Worm (Caenorhabditis elegans) whole organism, L1 larva: ENCODE data around the gene nas-8.
A peak's percentile ranks its signal among the peaks of the same experiment; 100 is the strongest.

Experiments used
- C04F5.9 ChIP-seq: sonication (generic microtip); optimal IDR thresholded peaks from 2 replicates; lab custom pipeline; 2016; ENCODE audit warnings: missing genetic modification characterization, missing compliant biosample characterization
- C16A3.4 ChIP-seq: fragments of 150-350 bp; optimal IDR thresholded peaks from 2 replicates; lab custom pipeline; 2014; ENCODE audit warnings: missing biosample characterization, missing genetic modification characterization
- F16B12.6 ChIP-seq: fragments of 150-350 bp; optimal IDR thresholded peaks from 2 replicates; lab custom pipeline; 2014; ENCODE audit warnings: missing biosample characterization, missing genetic modification characterization
- Y116A8C.19 ChIP-seq: sonication (generic microtip); optimal IDR thresholded peaks from 2 replicates; lab custom pipeline; 2016; ENCODE audit warnings: missing compliant biosample characterization, missing genetic modification characterization, borderline replicate concordance
- alr-1 ChIP-seq: fragments of 200-800 bp; sonication (Bioruptor generic); optimal IDR thresholded peaks from 2 replicates; lab custom pipeline; 2018; ENCODE audit warnings: borderline replicate concordance, mild to moderate bottlenecking, missing genetic modification characterization, missing compliant biosample characterization
- aly-2 ChIP-seq: fragments of 150-350 bp; optimal IDR thresholded peaks from 2 replicates; lab custom pipeline; 2014; ENCODE audit warnings: missing biosample characterization, missing genetic modification characterization
- ama-1 ChIP-seq: fragments of 150-350 bp; optimal IDR thresholded peaks from 2 replicates; lab custom pipeline; 2014
- blmp-1 ChIP-seq: fragments of 150-350 bp; optimal IDR thresholded peaks from 2 replicates; lab custom pipeline; 2014; ENCODE audit warnings: missing biosample characterization, missing genetic modification characterization
- ceh-82 ChIP-seq, 3 experiments: fragments of 150-350 bp in 1 of 3; sonication (generic microtip) in 2 of 3; optimal IDR thresholded peaks; 2 replicates each; lab custom pipeline; 2014 to 2017; ENCODE audit warnings: missing biosample characterization in 3 of 3, missing genetic modification characterization in 3 of 3
- dsc-1 ChIP-seq: sonication (generic microtip); optimal IDR thresholded peaks from 2 replicates; lab custom pipeline; 2016; ENCODE audit warnings: mild to moderate bottlenecking, missing genetic modification characterization, missing compliant biosample characterization
- efl-1 ChIP-seq, 4 experiments: fragments of 150-350 bp; optimal IDR thresholded peaks in 3 of 4; peaks in 1 of 4; 1 replicate in 1 of 4; 2 replicates in 3 of 4; lab custom pipeline; 2014; ENCODE audit warnings: missing biosample characterization in 2 of 4, missing genetic modification characterization in 2 of 4, missing genetic modification reagents in 2 of 4
- egl-13 ChIP-seq: sonication (generic microtip); optimal IDR thresholded peaks from 2 replicates; lab custom pipeline; 2016; ENCODE audit warnings: missing genotype, missing genetic modification reagents, missing genetic modification characterization, missing compliant biosample characterization
- egl-27 ChIP-seq, 2 experiments: fragments of 150-350 bp in 1 of 2; sonication (generic microtip); optimal IDR thresholded peaks; 3 replicates each; lab custom pipeline; 2017 to 2018; ENCODE audit warnings: missing biosample characterization in 2 of 2, missing genetic modification characterization in 2 of 2, missing genetic modification reagents in 2 of 2
- elt-2 ChIP-seq: sonication (generic microtip); optimal IDR thresholded peaks from 2 replicates; lab custom pipeline; 2016; ENCODE audit warnings: missing genetic modification characterization, mild to moderate bottlenecking, inconsistent platforms, missing compliant biosample characterization, missing genetic modification reagents
- elt-3 ChIP-seq, 6 experiments: fragments of 150-350 bp in 1 of 6; sonication (generic microtip); optimal IDR thresholded peaks; 2 replicates each; lab custom pipeline; 2017 to 2018; ENCODE audit warnings: missing biosample characterization in 6 of 6, missing genetic modification characterization in 6 of 6, inconsistent platforms in 1 of 6
- ets-5 ChIP-seq: fragments of 200-800 bp; sonication (Bioruptor generic); IDR thresholded peaks from 2 replicates; pipeline ENCODE4 v1.3.6; 2022; ENCODE audit warnings: missing genetic modification characterization, missing compliant biosample characterization
- fkh-4 ChIP-seq: sonication (generic microtip); optimal IDR thresholded peaks from 2 replicates; lab custom pipeline; 2016; ENCODE audit warnings: missing compliant biosample characterization, missing genetic modification characterization, borderline replicate concordance
- fos-1 ChIP-seq: fragments of 150-350 bp; optimal IDR thresholded peaks from 2 replicates; lab custom pipeline; 2014; ENCODE audit warnings: missing biosample characterization, missing genetic modification characterization
- grh-1 ChIP-seq: fragments of 200-800 bp; sonication (Bioruptor generic); IDR thresholded peaks from 2 replicates; pipeline ENCODE4 v1.3.6; 2022; ENCODE audit warnings: missing genetic modification reagents, missing genetic modification characterization, missing compliant biosample characterization
- hlh-4 ChIP-seq: sonication (generic microtip); optimal IDR thresholded peaks from 2 replicates; lab custom pipeline; 2016; ENCODE audit warnings: mild to moderate bottlenecking, missing genetic modification characterization, missing compliant biosample characterization
- hpl-2 ChIP-seq: fragments of 150-350 bp; optimal IDR thresholded peaks from 2 replicates; lab custom pipeline; 2014; ENCODE audit warnings: missing biosample characterization, missing genetic modification reagents, missing genetic modification characterization
- irx-1 ChIP-seq: sonication (generic microtip); optimal IDR thresholded peaks from 2 replicates; lab custom pipeline; 2016; ENCODE audit warnings: missing genetic modification characterization, missing compliant biosample characterization
- jun-1 ChIP-seq: fragments of 150-350 bp; optimal IDR thresholded peaks from 2 replicates; lab custom pipeline; 2014; ENCODE audit warnings: missing biosample characterization, missing genetic modification reagents, missing genetic modification characterization
- lin-15B ChIP-seq: fragments of 150-350 bp; sonication (generic microtip); optimal IDR thresholded peaks from 3 replicates; lab custom pipeline; 2014; ENCODE audit warnings: missing biosample characterization, missing genetic modification characterization
- lin-35 ChIP-seq, 2 experiments: fragments of 150-350 bp; optimal IDR thresholded peaks; 2 replicates each; lab custom pipeline; 2014; ENCODE audit warnings: missing biosample characterization in 2 of 2, missing genetic modification characterization in 2 of 2, missing genetic modification reagents in 2 of 2
- lin-39 ChIP-seq: fragments of 150-350 bp; optimal IDR thresholded peaks from 2 replicates; lab custom pipeline; 2014; ENCODE audit warnings: missing biosample characterization, missing genetic modification reagents, missing genetic modification characterization
- lir-3 ChIP-seq: sonication (generic microtip); optimal IDR thresholded peaks from 2 replicates; lab custom pipeline; 2016; ENCODE audit warnings: mild to moderate bottlenecking, missing genetic modification characterization, moderate library complexity, missing compliant biosample characterization; ENCODE audit not compliant: poor library complexity
- lsy-2 ChIP-seq, 2 experiments: fragments of 150-350 bp; optimal IDR thresholded peaks; 2 replicates each; lab custom pipeline; 2014; ENCODE audit warnings: missing biosample characterization in 2 of 2, missing genetic modification characterization in 2 of 2
- mdl-1 ChIP-seq, 2 experiments: fragments of 150-350 bp; optimal IDR thresholded peaks; 2 replicates each; lab custom pipeline; 2014 to 2017; ENCODE audit warnings: missing biosample characterization in 2 of 2, missing genetic modification characterization in 2 of 2, inconsistent platforms in 1 of 2
- mef-2 ChIP-seq: fragments of 150-350 bp; optimal IDR thresholded peaks from 2 replicates; lab custom pipeline; 2014; ENCODE audit warnings: missing biosample characterization, missing genetic modification characterization
- mep-1 ChIP-seq: fragments of 150-350 bp; optimal IDR thresholded peaks from 2 replicates; lab custom pipeline; 2014; ENCODE audit warnings: missing biosample characterization, missing genetic modification characterization
- nhr-11 ChIP-seq: fragments of 150-350 bp; optimal IDR thresholded peaks from 2 replicates; lab custom pipeline; 2014; ENCODE audit warnings: missing biosample characterization, missing genetic modification characterization
- nhr-19 ChIP-seq: fragments of 200-800 bp; sonication (Bioruptor generic); conservative IDR thresholded peaks from 2 replicates; pipeline ENCODE4 v1.3.6; 2022; ENCODE audit warnings: missing genetic modification characterization, missing compliant biosample characterization
- nhr-20 ChIP-seq: sonication (generic microtip); optimal IDR thresholded peaks from 2 replicates; lab custom pipeline; 2016; ENCODE audit warnings: mild to moderate bottlenecking, missing genetic modification characterization, missing compliant biosample characterization
- nhr-237 ChIP-seq: fragments of 150-350 bp; optimal IDR thresholded peaks from 2 replicates; lab custom pipeline; 2014; ENCODE audit warnings: missing biosample characterization, missing genetic modification characterization
- nhr-28 ChIP-seq: fragments of 150-350 bp; optimal IDR thresholded peaks from 2 replicates; lab custom pipeline; 2014; ENCODE audit warnings: missing biosample characterization, missing genetic modification characterization
- nhr-47 ChIP-seq: sonication (generic microtip); optimal IDR thresholded peaks from 2 replicates; lab custom pipeline; 2016; ENCODE audit warnings: mild to moderate bottlenecking, missing genetic modification characterization, moderate library complexity, missing compliant biosample characterization
- nhr-71 ChIP-seq: sonication (generic microtip); optimal IDR thresholded peaks from 2 replicates; lab custom pipeline; 2016; ENCODE audit warnings: mild to moderate bottlenecking, missing genetic modification characterization, moderate library complexity, missing compliant biosample characterization
- nhr-77 ChIP-seq: fragments of 150-350 bp; optimal IDR thresholded peaks from 2 replicates; lab custom pipeline; 2014; ENCODE audit warnings: missing biosample characterization, missing genetic modification characterization
- nhr-84 ChIP-seq: sonication (generic microtip); optimal IDR thresholded peaks from 2 replicates; lab custom pipeline; 2017; ENCODE audit warnings: missing biosample characterization, missing genetic modification characterization
- nhr-85 ChIP-seq: sonication (generic microtip); peaks from one replicate; lab custom pipeline; 2016; ENCODE audit warnings: missing genetic modification characterization, inconsistent platforms, missing compliant biosample characterization
- pax-3 ChIP-seq: fragments of 200-800 bp; sonication (Bioruptor generic); optimal IDR thresholded peaks from 2 replicates; lab custom pipeline; 2018; ENCODE audit warnings: mild to moderate bottlenecking, missing genetic modification characterization, moderate library complexity, missing compliant biosample characterization
- pqm-1 ChIP-seq: sonication (generic microtip); optimal IDR thresholded peaks from 3 replicates; lab custom pipeline; 2017; ENCODE audit warnings: missing biosample characterization, missing genetic modification characterization
- rnt-1 ChIP-seq: sonication (generic microtip); optimal IDR thresholded peaks from 2 replicates; lab custom pipeline; 2016; ENCODE audit warnings: mild to moderate bottlenecking, missing genetic modification characterization, moderate library complexity, missing compliant biosample characterization
- snu-23 ChIP-seq: sonication (generic microtip); optimal IDR thresholded peaks from 2 replicates; lab custom pipeline; 2016; ENCODE audit warnings: missing genetic modification characterization, missing compliant biosample characterization
- sox-4 ChIP-seq: sonication (generic microtip); optimal IDR thresholded peaks from 2 replicates; lab custom pipeline; 2016; ENCODE audit warnings: missing genetic modification characterization, missing compliant biosample characterization
- swsn-7 ChIP-seq: sonication (generic microtip); optimal IDR thresholded peaks from 2 replicates; lab custom pipeline; 2016; ENCODE audit warnings: missing genetic modification characterization, missing compliant biosample characterization
- tbx-2 ChIP-seq: sonication (generic microtip); optimal IDR thresholded peaks from 2 replicates; lab custom pipeline; 2016; ENCODE audit warnings: missing genetic modification characterization, missing compliant biosample characterization
- unc-130 ChIP-seq: fragments of 150-350 bp; optimal IDR thresholded peaks from 2 replicates; lab custom pipeline; 2017; ENCODE audit warnings: missing biosample characterization, missing genetic modification characterization, inconsistent platforms
- unc-30 ChIP-seq: sonication (generic microtip); optimal IDR thresholded peaks from 2 replicates; lab custom pipeline; 2017; ENCODE audit warnings: missing biosample characterization, missing genetic modification characterization
- unc-98 ChIP-seq: fragments of 200-800 bp; sonication (Bioruptor generic); IDR thresholded peaks from 2 replicates; pipeline ENCODE4 v1.3.6; 2022; ENCODE audit warnings: missing genetic modification characterization, missing compliant biosample characterization
- vab-15 ChIP-seq: sonication (generic microtip); optimal IDR thresholded peaks from 2 replicates; lab custom pipeline; 2017; ENCODE audit warnings: missing genotype, mild to moderate bottlenecking, missing genetic modification characterization, missing compliant biosample characterization

The nas-8 gene

ce11 chrIV:7167983-7168760 lies 53.5 kb downstream of the nas-8 start, which contains the start of gene skr-16 (continued):
- no peak for TF ChIP-seq pqm-1 (tag; lab: Kevin White, UChicago)
- TF ChIP-seq egl-27 (tag; optimal IDR thresholded peaks at IDR 0.05; lab: Kevin White, UChicago), result no peak
- TF ChIP-seq elt-2 (tag; lab: Kevin White, UChicago), result no peak
- no peak for TF ChIP-seq snu-23 (GFP tag; lab: Kevin White, UChicago)
- no peak for TF ChIP-seq unc-98 (GFP tag; lab: Robert Waterston, UW)
- peak in 1 of 2 experiments; percentile 20 for TF ChIP-seq lsy-2 (tag; optimal IDR thresholded peaks at IDR 0.05; lab: Kevin White, UChicago)
- no peak for TF ChIP-seq blmp-1
- no peak for TF ChIP-seq nhr-11
- no peak for TF ChIP-seq elt-3 (tag; optimal IDR thresholded peaks at IDR 0.05; lab: Kevin White, UChicago)
- TF ChIP-seq dsc-1, result peak; percentile 32
- no peak for TF ChIP-seq nhr-28 (tag; lab: Kevin White, UChicago)
- TF ChIP-seq hpl-2, result no peak
- TF ChIP-seq nhr-84 (tag; lab: Kevin White, UChicago), result no peak
- TF ChIP-seq alr-1 (tag; lab: Kevin White, UChicago), result no peak
- no peak for TF ChIP-seq jun-1 (tag; lab: Kevin White, UChicago)
- TF ChIP-seq Y116A8C.19 (tag; lab: Kevin White, UChicago), result no peak
- no peak for TF ChIP-seq swsn-7 (tag; lab: Kevin White, UChicago)
- TF ChIP-seq nhr-19 (GFP tag; lab: Robert Waterston, UW), result no peak
- peak; percentile 1 for TF ChIP-seq rnt-1
- TF ChIP-seq F16B12.6 (tag; lab: Kevin White, UChicago), result peak; percentile 82
- peak; percentile 79 for TF ChIP-seq mep-1
- TF ChIP-seq C16A3.4, result no peak
- TF ChIP-seq lin-35 (GFP tag; optimal IDR thresholded peaks at IDR 0.05; lab: Kevin White, UChicago), result peak; percentile 22 to 64
- TF ChIP-seq nhr-237 (tag; lab: Kevin White, UChicago), result no peak
- TF ChIP-seq lin-15B, result no peak
- no peak for TF ChIP-seq ama-1 (lab: Kevin White, UChicago)
- TF ChIP-seq vab-15 (tag; lab: Kevin White, UChicago), result no peak
- TF ChIP-seq ets-5 (GFP tag; lab: Robert Waterston, UW), result no peak
- TF ChIP-seq nhr-47, result peak; percentile 5
- peak in 1 of 2 experiments; percentile 47 for TF ChIP-seq mdl-1 (tag; optimal IDR thresholded peaks at IDR 0.05; lab: Kevin White, UChicago)
- no peak for TF ChIP-seq sox-4
- TF ChIP-seq fkh-4, result no peak
- no peak for TF ChIP-seq mef-2 (tag; lab: Kevin White, UChicago)
- no peak for TF ChIP-seq nhr-71 (tag; lab: Kevin White, UChicago)
- TF ChIP-seq hlh-4, result no peak
- TF ChIP-seq nhr-77 (tag; lab: Kevin White, UChicago), result no peak
- TF ChIP-seq unc-30 (tag; lab: Kevin White, UChicago), result no peak
- no peak for TF ChIP-seq tbx-2 (tag; lab: Kevin White, UChicago)
- no peak for TF ChIP-seq egl-13 (tag; lab: Kevin White, UChicago)
- TF ChIP-seq lir-3 (tag; lab: Kevin White, UChicago), result no peak
- TF ChIP-seq C04F5.9, result no peak
- peak; percentile 7 to 50 for TF ChIP-seq efl-1 (optimal IDR thresholded peaks at IDR 0.05; lab: Kevin White, UChicago)
- TF ChIP-seq efl-1 (GFP tag; optimal IDR thresholded peaks at IDR 0.05 in 1 of 2; lab: Kevin White, UChicago), result peak; percentile 64 to 92
- no peak for TF ChIP-seq nhr-20 (tag; lab: Kevin White, UChicago)
- TF ChIP-seq irx-1, result no peak
- peak; percentile 55 for TF ChIP-seq nhr-85 (tag; lab: Kevin White, UChicago)
- no peak for TF ChIP-seq pax-3 (tag; lab: Kevin White, UChicago)
- no peak for TF ChIP-seq ceh-82 (tag; optimal IDR thresholded peaks at IDR 0.05; lab: Kevin White, UChicago)
- TF ChIP-seq fos-1 (tag; lab: Kevin White, UChicago), result no peak
- no peak for TF ChIP-seq grh-1
- TF ChIP-seq unc-130 (tag; lab: Kevin White, UChicago), result no peak
- TF ChIP-seq aly-2 (tag; lab: Kevin White, UChicago), result no peak
- TF ChIP-seq lin-39, result no peak
